Fruit fly (Drosophila melanogaster) whole organism, wandering third instar larva: ENCODE results near the gene Not10.

ENCODE experiments used
- Jra ChIP-seq: sonication (Bioruptor generic); optimal IDR thresholded peaks from 2 replicates; lab custom pipeline; 2016; ENCODE audit warnings: missing biosample characterization, missing genetic modification characterization
- pan ChIP-seq: fragments of >200 bp; optimal IDR thresholded peaks from 2 replicates; lab custom pipeline; 2017
- psq ChIP-seq: fragments of 200-800 bp; sonication (Bioruptor generic); optimal IDR thresholded peaks from 3 replicates; lab custom pipeline; 2017; ENCODE audit warnings: missing biosample characterization, mild to moderate bottlenecking, missing genetic modification characterization, moderate library complexity

dm6 chr3R:12645771-12646317, 15.4 kb downstream of the Not10 start:
- no peak for TF ChIP-seq pan (lab: Kevin White, UChicago)
- no peak for TF ChIP-seq Jra (GFP tag; lab: Kevin White, UChicago)
- TF ChIP-seq psq (GFP tag; lab: Kevin White, UChicago): no peak
